Worm (Caenorhabditis elegans) whole organism, late embryonic: ENCODE measurements around the gene Y53F4B.7.
"Not testable (repeated sequence)": the region's sequence is repeated elsewhere in the genome, so short reads cannot be mapped to it uniquely, and the experiment has no call there.

Experiments used
- C08G9.2 ChIP-seq: sonication (generic microtip); optimal IDR thresholded peaks from 2 replicates; lab custom pipeline; 2016; ENCODE audit warnings: mild to moderate bottlenecking, missing genetic modification characterization, moderate library complexity, missing compliant biosample characterization
- T23F11.4 ChIP-seq: fragments of 200-800 bp; sonication (Bioruptor generic); optimal IDR thresholded peaks from 2 replicates; lab custom pipeline; 2018; ENCODE audit warnings: mild to moderate bottlenecking, missing genetic modification characterization, missing compliant biosample characterization
- Y22D7AL.16 ChIP-seq: sonication (generic microtip); optimal IDR thresholded peaks from 2 replicates; lab custom pipeline; 2016; ENCODE audit warnings: missing genetic modification characterization, missing compliant biosample characterization
- ahr-1 ChIP-seq: sonication (generic microtip); optimal IDR thresholded peaks from 2 replicates; lab custom pipeline; 2016; ENCODE audit warnings: missing genetic modification characterization, missing compliant biosample characterization
- ama-1 ChIP-seq: fragments of 150-350 bp; optimal IDR thresholded peaks from 2 replicates; lab custom pipeline; 2014
- ceh-19 ChIP-seq: fragments of 200-800 bp; sonication (Bioruptor generic); optimal IDR thresholded peaks from 2 replicates; lab custom pipeline; 2018; ENCODE audit warnings: mild to moderate bottlenecking, missing genetic modification characterization, missing compliant biosample characterization
- ceh-22 ChIP-seq: sonication (generic microtip); optimal IDR thresholded peaks from 2 replicates; lab custom pipeline; 2017; ENCODE audit warnings: missing biosample characterization, missing genetic modification characterization
- ceh-34 ChIP-seq: sonication (generic microtip); optimal IDR thresholded peaks from 2 replicates; lab custom pipeline; 2016; ENCODE audit warnings: mild to moderate bottlenecking, missing genetic modification characterization, missing compliant biosample characterization
- ceh-48 ChIP-seq: sonication (generic microtip); optimal IDR thresholded peaks from 2 replicates; lab custom pipeline; 2016; ENCODE audit warnings: missing genetic modification characterization, inconsistent platforms, missing compliant biosample characterization
- ceh-9 ChIP-seq: sonication (generic microtip); optimal IDR thresholded peaks from 2 replicates; lab custom pipeline; 2016; ENCODE audit warnings: mild to moderate bottlenecking, missing genetic modification characterization, inconsistent platforms, missing compliant biosample characterization
- che-1 ChIP-seq: sonication (generic microtip); optimal IDR thresholded peaks from 2 replicates; lab custom pipeline; 2016; ENCODE audit warnings: mild to moderate bottlenecking, missing genetic modification characterization, missing compliant biosample characterization
- dmd-4 ChIP-seq: sonication (generic microtip); optimal IDR thresholded peaks from 2 replicates; lab custom pipeline; 2016; ENCODE audit warnings: borderline replicate concordance, missing genetic modification characterization, missing compliant biosample characterization
- elt-2 ChIP-seq: sonication (generic microtip); optimal IDR thresholded peaks from 2 replicates; lab custom pipeline; 2016; ENCODE audit warnings: missing genetic modification reagents, missing genetic modification characterization, missing compliant biosample characterization
- ets-4 ChIP-seq: sonication (generic microtip); optimal IDR thresholded peaks from 2 replicates; lab custom pipeline; 2016; ENCODE audit warnings: missing genetic modification characterization, missing compliant biosample characterization
- fax-1 ChIP-seq: sonication (generic microtip); optimal IDR thresholded peaks from 2 replicates; lab custom pipeline; 2016; ENCODE audit warnings: missing genotype, missing genetic modification characterization, missing compliant biosample characterization
- gmeb-2 ChIP-seq: sonication (generic microtip); optimal IDR thresholded peaks from 2 replicates; lab custom pipeline; 2016; ENCODE audit warnings: missing genetic modification characterization, inconsistent platforms, missing compliant biosample characterization
- hlh-13 ChIP-seq: fragments of 200-800 bp; sonication (Bioruptor generic); optimal IDR thresholded peaks from 2 replicates; lab custom pipeline; 2018; ENCODE audit warnings: mild to moderate bottlenecking, missing genetic modification characterization, missing compliant biosample characterization
- hlh-30 ChIP-seq: sonication (generic microtip); optimal IDR thresholded peaks from 2 replicates; lab custom pipeline; 2017; ENCODE audit warnings: antibody characterized with exemption, missing genetic modification characterization, missing compliant biosample characterization; ENCODE audit not compliant: insufficient read depth
- hlh-6 ChIP-seq: sonication (generic microtip); optimal IDR thresholded peaks from 2 replicates; lab custom pipeline; 2016; ENCODE audit warnings: missing genotype, missing genetic modification characterization, missing compliant biosample characterization
- hlh-8 ChIP-seq: sonication (generic microtip); optimal IDR thresholded peaks from 2 replicates; lab custom pipeline; 2016; ENCODE audit warnings: missing genotype, missing genetic modification characterization, missing compliant biosample characterization
- lin-11 ChIP-seq: fragments of 200-800 bp; sonication (Bioruptor generic); optimal IDR thresholded peaks from 2 replicates; lab custom pipeline; 2018; ENCODE audit warnings: mild to moderate bottlenecking, missing genetic modification characterization, missing compliant biosample characterization
- madf-2 ChIP-seq: sonication (generic microtip); optimal IDR thresholded peaks from 2 replicates; lab custom pipeline; 2017; ENCODE audit warnings: missing genetic modification characterization, missing compliant biosample characterization
- nhr-11 ChIP-seq: fragments of 150-350 bp; optimal IDR thresholded peaks from 2 replicates; lab custom pipeline; 2014; ENCODE audit warnings: missing biosample characterization, missing genetic modification characterization
- npax-4 ChIP-seq: sonication (generic microtip); optimal IDR thresholded peaks from 2 replicates; lab custom pipeline; 2016; ENCODE audit warnings: missing genetic modification characterization, missing compliant biosample characterization
- odd-2 ChIP-seq: sonication (generic microtip); optimal IDR thresholded peaks from 2 replicates; lab custom pipeline; 2017; ENCODE audit warnings: antibody characterized with exemption, mild to moderate bottlenecking, missing genetic modification characterization, missing compliant biosample characterization
- pag-3 ChIP-seq: sonication (generic microtip); optimal IDR thresholded peaks from 2 replicates; lab custom pipeline; 2016; ENCODE audit warnings: missing compliant biosample characterization, missing genetic modification characterization, borderline replicate concordance
- pax-1 ChIP-seq: fragments of 150-350 bp; optimal IDR thresholded peaks from 2 replicates; lab custom pipeline; 2014; ENCODE audit warnings: missing biosample characterization, missing genetic modification characterization
- pha-2 ChIP-seq: sonication (generic microtip); optimal IDR thresholded peaks from 2 replicates; lab custom pipeline; 2017; ENCODE audit warnings: mild to moderate bottlenecking, missing genetic modification characterization, missing compliant biosample characterization
- pha-4 ChIP-seq: fragments of 150-350 bp; optimal IDR thresholded peaks from 2 replicates; lab custom pipeline; 2018; ENCODE audit warnings: missing biosample characterization, missing genetic modification reagents, missing genetic modification characterization
- pqm-1 ChIP-seq: sonication (generic microtip); optimal IDR thresholded peaks from 2 replicates; lab custom pipeline; 2016; ENCODE audit warnings: missing genetic modification characterization, missing compliant biosample characterization
- pros-1 ChIP-seq: fragments of 150-350 bp; optimal IDR thresholded peaks from 2 replicates; lab custom pipeline; 2014; ENCODE audit warnings: missing biosample characterization, missing genetic modification reagents, missing genetic modification characterization
- ref-2 ChIP-seq: sonication (generic microtip); optimal IDR thresholded peaks from 2 replicates; lab custom pipeline; 2016; ENCODE audit warnings: missing genetic modification characterization, missing compliant biosample characterization
- rnt-1 ChIP-seq: sonication (generic microtip); optimal IDR thresholded peaks from 2 replicates; lab custom pipeline; 2016; ENCODE audit warnings: missing genetic modification characterization, missing compliant biosample characterization
- sdc-2 ChIP-seq: sonication (generic microtip); optimal IDR thresholded peaks from 2 replicates; lab custom pipeline; 2016; ENCODE audit warnings: missing genotype, missing genetic modification characterization, missing compliant biosample characterization
- sox-2 ChIP-seq: fragments of 200-800 bp; sonication (Bioruptor generic); IDR thresholded peaks from 2 replicates; pipeline ENCODE4 v1.3.6; 2022; ENCODE audit warnings: missing genetic modification reagents, missing genetic modification characterization, missing compliant biosample characterization
- unc-3 ChIP-seq, 2 experiments: fragments of 200-800 bp in 1 of 2; sonication (Bioruptor generic) in 1 of 2; sonication (generic microtip) in 1 of 2; conservative IDR thresholded peaks in 1 of 2; optimal IDR thresholded peaks in 1 of 2; 2 replicates each; pipeline versions ENCODE4 v1.3.6 to Lab custom; 2016 to 2022; ENCODE audit warnings: missing compliant biosample characterization in 2 of 2, missing genetic modification characterization in 2 of 2, missing genetic modification reagents in 1 of 2
- unc-42 ChIP-seq: sonication (generic microtip); optimal IDR thresholded peaks from 2 replicates; lab custom pipeline; 2016; ENCODE audit warnings: missing genotype, missing genetic modification characterization, missing compliant biosample characterization
- unc-86 ChIP-seq: sonication (generic microtip); optimal IDR thresholded peaks from 2 replicates; lab custom pipeline; 2016; ENCODE audit warnings: missing genetic modification characterization, missing compliant biosample characterization
- zip-5 ChIP-seq: sonication (generic microtip); optimal IDR thresholded peaks from 2 replicates; lab custom pipeline; 2016; ENCODE audit warnings: missing genetic modification characterization, missing compliant biosample characterization

The Y53F4B.7 gene

ce11 chrII:14992598-14992997 lies at the start of gene Y53F4B.7:
TSS of gene Y53F4B.7 (plus strand) at chrII:14992898.
- not testable (repeated sequence) for TF ChIP-seq ets-4; dmd-4 (tag; lab: Kevin White, UChicago); npax-4 (tag; lab: Kevin White, UChicago)

ce11 chrII:14945518-14945917 lies 47.2 kb upstream of the Y53F4B.7 start:
- TF ChIP-seq gmeb-2 (tag; lab: Kevin White, UChicago), result no peak
- TF ChIP-seq pqm-1 (tag; lab: Kevin White, UChicago), result no peak
- TF ChIP-seq hlh-13, result no peak
- TF ChIP-seq hlh-30 (tag; lab: Kevin White, UChicago), result no peak
- TF ChIP-seq madf-2 (tag; lab: Kevin White, UChicago), result no peak
- no peak for TF ChIP-seq nhr-11 (tag; lab: Kevin White, UChicago)
- no peak for TF ChIP-seq ahr-1 (tag; lab: Kevin White, UChicago)
- no peak for TF ChIP-seq ceh-19 (GFP tag; lab: Kevin White, UChicago)
- no peak for TF ChIP-seq ama-1
- TF ChIP-seq T23F11.4 (GFP tag; lab: Kevin White, UChicago), result no peak
- TF ChIP-seq ets-4, result no peak
- TF ChIP-seq sdc-2 (tag; lab: Kevin White, UChicago), result no peak
- TF ChIP-seq ref-2 (tag; lab: Kevin White, UChicago), result no peak
- no peak for TF ChIP-seq unc-86 (tag; lab: Kevin White, UChicago)
- TF ChIP-seq ceh-34 (tag; lab: Kevin White, UChicago), result no peak
- no peak for TF ChIP-seq pha-4 (tag; lab: Kevin White, UChicago)
- no peak for TF ChIP-seq ceh-48 (tag; lab: Kevin White, UChicago)
- TF ChIP-seq che-1 (tag; lab: Kevin White, UChicago), result no peak
- no peak for TF ChIP-seq pros-1
- TF ChIP-seq, all 69 proteins: peak for 0

- TF ChIP-seq pha-4 (tag; lab: Kevin White, UChicago) (no peak), ref-2 (tag; lab: Kevin White, UChicago) (no peak), ets-4 (no peak), ceh-22 (tag; lab: Kevin White, UChicago) (no peak), sox-2 (GFP tag; lab: Robert Waterston, UW) (no peak), unc-42 (tag; lab: Kevin White, UChicago) (no peak), ahr-1 (tag; lab: Kevin White, UChicago) (no peak), madf-2 (tag; lab: Kevin White, UChicago) (no peak), ceh-19 (GFP tag; lab: Kevin White, UChicago) (no peak), pax-1 (no peak), hlh-8 (tag; lab: Kevin White, UChicago) (no peak), ceh-9 (tag; lab: Kevin White, UChicago) (no peak), unc-86 (tag; lab: Kevin White, UChicago) (no peak), lin-11 (no peak), elt-2 (tag; lab: Kevin White, UChicago) (no peak), pag-3 (tag; lab: Kevin White, UChicago) (no peak)
Observed at ce11 chrII:14946545-14946944, 46.2 kb upstream of the Y53F4B.7 start.

ce11 chrII:14952464-14953064 lies 40.1 kb upstream of the Y53F4B.7 start:
- TF ChIP-seq Y22D7AL.16 (tag; lab: Kevin White, UChicago) (no peak), hlh-6 (tag; lab: Kevin White, UChicago) (no peak), sdc-2 (tag; lab: Kevin White, UChicago) (no peak), rnt-1 (tag; lab: Kevin White, UChicago) (no peak), pha-2 (no peak), ceh-48 (tag; lab: Kevin White, UChicago) (peak; percentile 42)

- no peak for TF ChIP-seq odd-2
- no peak for TF ChIP-seq gmeb-2 (tag; lab: Kevin White, UChicago)
- TF ChIP-seq ahr-1 (tag; lab: Kevin White, UChicago), result no peak
- TF ChIP-seq fax-1 (tag; lab: Kevin White, UChicago), result no peak
- no peak for TF ChIP-seq pax-1
- TF ChIP-seq zip-5, result no peak
- TF ChIP-seq unc-3 (GFP tag; conservative IDR thresholded peaks at IDR 0.05; lab: Robert Waterston, UW), result no peak
- no peak for TF ChIP-seq unc-3 (tag; optimal IDR thresholded peaks at IDR 0.05; lab: Kevin White, UChicago)
- TF ChIP-seq T23F11.4 (GFP tag; lab: Kevin White, UChicago), result no peak
- TF ChIP-seq C08G9.2 (tag; lab: Kevin White, UChicago), result no peak
- no peak for TF ChIP-seq madf-2 (tag; lab: Kevin White, UChicago)
- no peak for TF ChIP-seq hlh-30 (tag; lab: Kevin White, UChicago)
Observed at ce11 chrII:14958113-14958512, 34.6 kb upstream of the Y53F4B.7 start, which contains the start of gene Y53F4B.1. TSS of gene Y53F4B.1 (minus strand) at chrII:14958213.
